Fruit fly (Drosophila melanogaster) whole organism, embryonic: ENCODE results near the gene CG15425.

Experiments
- ATbp ChIP-seq: fragments of 200-800 bp; sonication (Bioruptor generic); optimal IDR thresholded peaks from 2 replicates; lab custom pipeline; 2017; ENCODE audit warnings: missing biosample characterization, mild to moderate bottlenecking, missing genetic modification characterization, missing genetic modification reagents
- CG11504 ChIP-seq: fragments of 200-800 bp; sonication (Bioruptor generic); optimal IDR thresholded peaks from 3 replicates; lab custom pipeline; 2019; ENCODE audit warnings: missing biosample characterization, mild to moderate bottlenecking, missing genetic modification characterization, moderate library complexity
- CG1233 ChIP-seq: fragments of 200-800 bp; sonication (Bioruptor generic); optimal IDR thresholded peaks from 4 replicates; lab custom pipeline; 2018; ENCODE audit warnings: missing biosample characterization, mild to moderate bottlenecking, missing genetic modification characterization
- CG13287 ChIP-seq: fragments of 200-800 bp; sonication (Bioruptor generic); IDR thresholded peaks from 2 replicates; pipeline ENCODE4 v1.3.6; 2022; ENCODE audit warnings: missing biosample characterization, missing genetic modification characterization; ENCODE audit not compliant: partially characterized antibody
- CG15269 ChIP-seq: fragments of 200-800 bp; sonication (Bioruptor generic); optimal IDR thresholded peaks from 2 replicates; lab custom pipeline; 2018; ENCODE audit warnings: missing biosample characterization, mild to moderate bottlenecking, missing genetic modification characterization, moderate library complexity
- CG17186 ChIP-seq: fragments of 200-800 bp; sonication (Bioruptor generic); optimal IDR thresholded peaks from 3 replicates; lab custom pipeline; 2017; ENCODE audit warnings: missing biosample characterization, missing genetic modification reagents, missing genetic modification characterization
- CG18599 ChIP-seq: fragments of 200-800 bp; sonication (Bioruptor generic); optimal IDR thresholded peaks from 3 replicates; lab custom pipeline; 2017; ENCODE audit warnings: missing biosample characterization, missing genetic modification characterization, mild to moderate bottlenecking, moderate library complexity, missing genetic modification reagents
- CG2120 ChIP-seq: fragments of 200-800 bp; sonication (Bioruptor generic); optimal IDR thresholded peaks from 3 replicates; lab custom pipeline; 2016; ENCODE audit warnings: missing biosample characterization, missing genetic modification characterization
- CG2129 ChIP-seq: fragments of 200-800 bp; sonication (Bioruptor generic); IDR thresholded peaks from 2 replicates; pipeline ENCODE4 v1.3.6; 2022; ENCODE audit warnings: missing biosample characterization, missing genetic modification characterization; ENCODE audit not compliant: partially characterized antibody
- CG2678 ChIP-seq: fragments of 200-800 bp; sonication (Bioruptor generic); optimal IDR thresholded peaks from 3 replicates; lab custom pipeline; 2019; ENCODE audit warnings: missing biosample characterization, mild to moderate bottlenecking, missing genetic modification characterization, moderate library complexity
- CG32532 ChIP-seq: fragments of 200-800 bp; sonication (Bioruptor generic); IDR thresholded peaks from 2 replicates; pipeline ENCODE4 v1.3.6; 2022; ENCODE audit warnings: missing biosample characterization, missing genetic modification characterization
- CG3281 ChIP-seq: fragments of 200-800 bp; sonication (Bioruptor generic); optimal IDR thresholded peaks from 3 replicates; lab custom pipeline; 2017; ENCODE audit warnings: missing biosample characterization, mild to moderate bottlenecking, missing genetic modification characterization
- CG3847 ChIP-seq: fragments of 200-800 bp; sonication (Bioruptor generic); IDR thresholded peaks from 2 replicates; pipeline ENCODE4 v1.3.6; 2022; ENCODE audit warnings: missing biosample characterization, missing genetic modification characterization
- CG6654 ChIP-seq: fragments of 200-800 bp; sonication (Bioruptor generic); optimal IDR thresholded peaks from 2 replicates; lab custom pipeline; 2017; ENCODE audit warnings: missing biosample characterization, mild to moderate bottlenecking, missing genetic modification characterization
- CG6689 ChIP-seq: fragments of 200-800 bp; sonication (Bioruptor generic); IDR thresholded peaks from 2 replicates; pipeline ENCODE4 v1.3.6; 2022; ENCODE audit warnings: missing biosample characterization, missing genetic modification characterization
- CG7556 ChIP-seq: fragments of 200-800 bp; sonication (Bioruptor generic); optimal IDR thresholded peaks from 2 replicates; lab custom pipeline; 2017; ENCODE audit warnings: missing biosample characterization, mild to moderate bottlenecking, missing genetic modification characterization
- CG8290 ChIP-seq, 3 experiments: fragments of 200-800 bp; sonication (Bioruptor generic); optimal IDR thresholded peaks; 2 replicates each; lab custom pipeline; 2016 to 2019; ENCODE audit warnings: missing biosample characterization in 3 of 3, missing genetic modification characterization in 3 of 3, mild to moderate bottlenecking in 2 of 3, moderate library complexity in 1 of 3
- CG9437 ChIP-seq: fragments of 200-800 bp; sonication (Bioruptor generic); optimal IDR thresholded peaks from 2 replicates; lab custom pipeline; 2018; ENCODE audit warnings: missing biosample characterization, mild to moderate bottlenecking, missing genetic modification characterization
- Ets65A ChIP-seq: fragments of 200-800 bp; sonication (Bioruptor generic); peaks from one replicate; lab custom pipeline; 2016; ENCODE audit warnings: missing biosample characterization, missing genetic modification characterization
- Fer1 ChIP-seq: fragments of 200-800 bp; sonication (Bioruptor generic); optimal IDR thresholded peaks from 2 replicates; lab custom pipeline; 2017; ENCODE audit warnings: missing biosample characterization, mild to moderate bottlenecking, missing genetic modification characterization
- Hmr ChIP-seq: fragments of 200-800 bp; sonication (Bioruptor generic); optimal IDR thresholded peaks from 3 replicates; lab custom pipeline; 2017; ENCODE audit warnings: mild to moderate bottlenecking, missing biosample characterization, missing genetic modification reagents, missing genetic modification characterization
- Hr51 ChIP-seq, 2 experiments: fragments of 200-800 bp; sonication (Bioruptor generic); optimal IDR thresholded peaks; 2 replicates in 1 of 2; 3 replicates in 1 of 2; lab custom pipeline; 2016 to 2018; ENCODE audit warnings: missing biosample characterization in 2 of 2, missing genetic modification characterization in 2 of 2, mild to moderate bottlenecking in 1 of 2, moderate library complexity in 1 of 2
- Hr78 ChIP-seq, 2 experiments: fragments of 200-800 bp in 1 of 2; fragments of >200 bp in 1 of 2; sonication (Bioruptor generic) in 1 of 2; optimal IDR thresholded peaks; 2 replicates each; lab custom pipeline; 2017 to 2019; ENCODE audit warnings: missing biosample characterization in 2 of 2, missing genetic modification characterization in 2 of 2, mild to moderate bottlenecking in 1 of 2, moderate library complexity in 1 of 2
- Med ChIP-seq: fragments of 200-800 bp; sonication (Bioruptor generic); peaks from one replicate; lab custom pipeline; 2016; ENCODE audit warnings: missing biosample characterization, missing genetic modification characterization, mild to moderate bottlenecking, inconsistent platforms, moderate library complexity
- Meics ChIP-seq: fragments of 200-800 bp; sonication (Bioruptor generic); optimal IDR thresholded peaks from 2 replicates; lab custom pipeline; 2017; ENCODE audit warnings: missing biosample characterization, mild to moderate bottlenecking, missing genetic modification characterization
- Optix ChIP-seq: fragments of 200-800 bp; sonication (Bioruptor generic); IDR thresholded peaks from 3 replicates; pipeline ENCODE4 v1.3.6; 2022; ENCODE audit warnings: missing biosample characterization, missing genetic modification characterization
- Pdp1 ChIP-seq, 2 experiments: fragments of 200-800 bp; sonication (Bioruptor generic); optimal IDR thresholded peaks; 3 replicates each; lab custom pipeline; 2016; ENCODE audit warnings: missing biosample characterization in 2 of 2, missing genetic modification characterization in 2 of 2, mild to moderate bottlenecking in 1 of 2, moderate library complexity in 1 of 2
- Rfx ChIP-seq: fragments of 200-800 bp; sonication (Bioruptor generic); IDR thresholded peaks from 2 replicates; pipeline ENCODE4 v1.3.6; 2022; ENCODE audit warnings: missing biosample characterization, missing genetic modification characterization
- Sox102F ChIP-seq: fragments of 200-800 bp; sonication (Bioruptor generic); optimal IDR thresholded peaks from 2 replicates; lab custom pipeline; 2018; ENCODE audit warnings: missing biosample characterization, mild to moderate bottlenecking, missing genetic modification characterization, moderate library complexity
- Xrp1 ChIP-seq: fragments of 200-800 bp; sonication (Bioruptor generic); IDR thresholded peaks from 2 replicates; pipeline ENCODE4 v1.3.6; 2022; ENCODE audit warnings: missing biosample characterization, missing genetic modification characterization
- dmrt99B ChIP-seq: fragments of 200-800 bp; sonication (Bioruptor generic); optimal IDR thresholded peaks from 2 replicates; lab custom pipeline; 2018; ENCODE audit warnings: missing biosample characterization, mild to moderate bottlenecking, missing genetic modification characterization, moderate library complexity
- dysf ChIP-seq: fragments of 200-800 bp; sonication (Bioruptor generic); IDR thresholded peaks from 3 replicates; pipeline ENCODE4 v1.3.6; 2022; ENCODE audit warnings: missing biosample characterization, missing genetic modification characterization
- gem ChIP-seq: fragments of 200-800 bp; sonication (Bioruptor generic); optimal IDR thresholded peaks from 2 replicates; lab custom pipeline; 2019; ENCODE audit warnings: missing biosample characterization, mild to moderate bottlenecking, missing genetic modification characterization, moderate library complexity
- grau ChIP-seq: fragments of 200-800 bp; optimal IDR thresholded peaks from 3 replicates; lab custom pipeline; 2019; ENCODE audit warnings: missing biosample characterization, mild to moderate bottlenecking, missing genetic modification characterization, moderate library complexity
- ham ChIP-seq: fragments of 200-800 bp; sonication (Bioruptor generic); IDR thresholded peaks from 2 replicates; pipeline ENCODE4 v1.3.6; 2022; ENCODE audit warnings: missing biosample characterization, missing genetic modification characterization
- lab ChIP-seq: fragments of 200-800 bp; sonication (Bioruptor generic); optimal IDR thresholded peaks from 3 replicates; lab custom pipeline; 2017; ENCODE audit warnings: missing biosample characterization, missing genetic modification characterization, mild to moderate bottlenecking, moderate library complexity, missing genetic modification reagents
- prd ChIP-seq, 3 experiments: fragments of >200 bp in 2 of 3; fragments of 200-800 bp in 1 of 3; sonication (Bioruptor generic) in 1 of 3; optimal IDR thresholded peaks in 2 of 3; IDR thresholded peaks in 1 of 3; 2 replicates in 2 of 3; 3 replicates in 1 of 3; pipeline versions ENCODE4 v1.3.6 to Lab custom; 2017 to 2022; ENCODE audit warnings: missing biosample characterization in 1 of 3, missing genetic modification characterization in 1 of 3
- ranshi ChIP-seq: fragments of 200-800 bp; sonication (Bioruptor generic); IDR thresholded peaks from 2 replicates; pipeline ENCODE4 v1.3.6; 2022; ENCODE audit warnings: missing biosample characterization, missing genetic modification characterization
- repo ChIP-seq: fragments of 200-800 bp; sonication (Bioruptor generic); optimal IDR thresholded peaks from 2 replicates; lab custom pipeline; 2016; ENCODE audit warnings: missing biosample characterization, missing genetic modification characterization
- row ChIP-seq: fragments of 200-800 bp; sonication (Bioruptor generic); IDR thresholded peaks from 3 replicates; pipeline ENCODE4 v1.3.6; 2022; ENCODE audit warnings: missing biosample characterization, missing genetic modification characterization
- sens ChIP-seq: fragments of 200-800 bp; sonication (Bioruptor generic); peaks from one replicate; lab custom pipeline; 2016; ENCODE audit warnings: missing biosample characterization, missing genetic modification characterization
- tup ChIP-seq: fragments of 200-800 bp; sonication (Bioruptor generic); optimal IDR thresholded peaks from 2 replicates; lab custom pipeline; 2016; ENCODE audit warnings: missing biosample characterization, mild to moderate bottlenecking, missing genetic modification characterization, moderate library complexity
- vvl ChIP-seq: fragments of 200-800 bp; sonication (Bioruptor generic); IDR thresholded peaks from 2 replicates; pipeline ENCODE4 v1.3.6; 2022; ENCODE audit warnings: missing biosample characterization, missing genetic modification characterization

The CG15425 gene

dm6 chr2L:4230562-4230961 is 26.8 kb upstream of the CG15425 start (continued):
- TF ChIP-seq dmrt99B (peak; percentile 8), CG7556 (peak; percentile 6), CG1233 (GFP tag; lab: Kevin White, UChicago) (no peak), Hr51 (GFP tag; optimal IDR thresholded peaks at IDR 0.05; lab: Kevin White, UChicago) (peak in 1 of 2 experiments; percentile 21), CG17186 (GFP tag; lab: Kevin White, UChicago) (no peak), CG2120 (peak; percentile 21), Hmr (GFP tag; lab: Kevin White, UChicago) (peak; percentile 3), gem (tag; lab: Kevin White, UChicago) (peak; percentile 23)
- TF ChIP-seq, all 482 proteins: peak for 16

dm6 chr2L:4241513-4241912 is 15.9 kb upstream of the CG15425 start:
- peak; percentile 72 for TF ChIP-seq Ets65A
- TF ChIP-seq Med, result peak; percentile 35
- peak; percentile 66 for TF ChIP-seq sens (GFP tag; lab: Kevin White, UChicago)
- TF ChIP-seq CG2129 (GFP tag; lab: Robert Waterston, UW), result no peak
- TF ChIP-seq ranshi, result 0 out of 2 replicates have a peak, but pooled peaks have one; percentile 10
- TF ChIP-seq CG6654 (GFP tag; lab: Kevin White, UChicago), result no peak
- TF ChIP-seq gem (tag; lab: Kevin White, UChicago), result peak; percentile 12

dm6 chr2L:4246376-4246775 is 11.0 kb upstream of the CG15425 start:
- peak; percentile 8 for TF ChIP-seq Sox102F (GFP tag; lab: Kevin White, UChicago)
- TF ChIP-seq CG32532, result 0 out of 2 replicates have a peak, but pooled peaks have one; percentile 32
- no peak for TF ChIP-seq CG8290 (GFP tag; optimal IDR thresholded peaks at IDR 0.05; lab: Kevin White, UChicago)
- no peak for TF ChIP-seq CG8290 (tag; optimal IDR thresholded peaks at IDR 0.05; lab: Kevin White, UChicago)
- peak; percentile 3 for TF ChIP-seq CG11504 (tag; lab: Kevin White, UChicago)
- peak; percentile 40 for TF ChIP-seq CG2120
- TF ChIP-seq ATbp (GFP tag; lab: Kevin White, UChicago), result no peak
- TF ChIP-seq Hr78 (GFP tag; optimal IDR thresholded peaks at IDR 0.05; lab: Kevin White, UChicago), result no peak
- TF ChIP-seq prd (optimal IDR thresholded peaks at IDR 0.05; lab: Kevin White, UChicago), result no peak
- no peak for TF ChIP-seq prd (GFP tag; IDR thresholded peaks at IDR 0.05; lab: Robert Waterston, UW)
- no peak for TF ChIP-seq CG9437 (GFP tag; lab: Kevin White, UChicago)
- peak; percentile 19 for TF ChIP-seq grau (tag; lab: Kevin White, UChicago)
- TF ChIP-seq Optix (GFP tag; lab: Robert Waterston, UW), result no peak
- TF ChIP-seq Hmr (GFP tag; lab: Kevin White, UChicago), result peak; percentile 34
- TF ChIP-seq CG13287, result no peak
- TF ChIP-seq Ets65A, result peak; percentile 41
- TF ChIP-seq Med, result peak; percentile 61
- 0 out of 2 replicates have a peak, but pooled peaks have one; percentile 24 for TF ChIP-seq Rfx (GFP tag; lab: Robert Waterston, UW)
- 0 out of 2 replicates have a peak, but pooled peaks have one; percentile 18 for TF ChIP-seq CG6689 (GFP tag; lab: Robert Waterston, UW)
- peak; percentile 1 for TF ChIP-seq CG7556
- peak; percentile 33; the same call in 1 of the 2 replicates for TF ChIP-seq CG3847 (GFP tag; lab: Robert Waterston, UW)
- 0 out of 2 replicates have a peak, but pooled peaks have one; percentile 16 for TF ChIP-seq vvl
- TF ChIP-seq Xrp1 (GFP tag; lab: Robert Waterston, UW), result peak; percentile 18; the same call in 1 of the 2 replicates
- no peak for TF ChIP-seq tup (GFP tag; lab: Kevin White, UChicago)
- 0 out of 3 replicates have a peak, but pooled peaks have one; percentile 35 for TF ChIP-seq dysf (GFP tag; lab: Robert Waterston, UW)
- TF ChIP-seq gem (tag; lab: Kevin White, UChicago), result peak; percentile 29
- TF ChIP-seq Fer1 (GFP tag; lab: Kevin White, UChicago), result peak; percentile 34
- TF ChIP-seq ham (GFP tag; lab: Robert Waterston, UW), result no peak
- peak; percentile 60 for TF ChIP-seq CG18599
- peak; percentile 30; the same call in 1 of the 3 replicates for TF ChIP-seq row
- TF ChIP-seq CG15269 (tag; lab: Kevin White, UChicago), result peak; percentile 7
- TF ChIP-seq lab (GFP tag; lab: Kevin White, UChicago), result peak; percentile 46
- TF ChIP-seq ranshi, result no peak
- peak; percentile 29 for TF ChIP-seq CG2678
- peak; percentile 27 for TF ChIP-seq CG3281 (GFP tag; lab: Kevin White, UChicago)
- TF ChIP-seq Pdp1 (GFP tag; optimal IDR thresholded peaks at IDR 0.05; lab: Kevin White, UChicago), result peak in 1 of 2 experiments; percentile 52
- peak; percentile 39 for TF ChIP-seq Meics (GFP tag; lab: Kevin White, UChicago)
- no peak for TF ChIP-seq repo
